Fruit fly (Drosophila melanogaster) whole organism, embryonic: ENCODE results near the gene CG8952.

Experiments used
- Bteb2 ChIP-seq: fragments of 200-800 bp; sonication (Bioruptor generic); optimal IDR thresholded peaks from 2 replicates; lab custom pipeline; 2016; ENCODE audit warnings: missing biosample characterization, missing genetic modification characterization
- CG10209 ChIP-seq: fragments of 200-800 bp; sonication (Bioruptor generic); optimal IDR thresholded peaks from 3 replicates; lab custom pipeline; 2017; ENCODE audit warnings: missing biosample characterization, mild to moderate bottlenecking, missing genetic modification characterization, missing genetic modification reagents
- CG10543 ChIP-seq: fragments of 200-800 bp; sonication (Bioruptor generic); optimal IDR thresholded peaks from 3 replicates; lab custom pipeline; 2017; ENCODE audit warnings: missing biosample characterization, mild to moderate bottlenecking, missing genetic modification characterization, moderate library complexity
- CG12299 ChIP-seq: fragments of 200-800 bp; sonication (Bioruptor generic); optimal IDR thresholded peaks from 2 replicates; lab custom pipeline; 2018; ENCODE audit warnings: missing biosample characterization, mild to moderate bottlenecking, missing genetic modification characterization
- CG13894 ChIP-seq: fragments of 200-800 bp; sonication (Bioruptor generic); optimal IDR thresholded peaks from 3 replicates; lab custom pipeline; 2018; ENCODE audit warnings: missing biosample characterization, mild to moderate bottlenecking, missing genetic modification characterization, moderate library complexity
- CG14965 ChIP-seq: fragments of 200-800 bp; sonication (Bioruptor generic); optimal IDR thresholded peaks from 2 replicates; lab custom pipeline; 2016; ENCODE audit warnings: missing biosample characterization, missing genetic modification characterization, borderline replicate concordance
- CG15514 ChIP-seq: fragments of 200-800 bp; sonication (Bioruptor generic); optimal IDR thresholded peaks from 3 replicates; lab custom pipeline; 2017; ENCODE audit warnings: missing biosample characterization, missing genetic modification characterization, mild to moderate bottlenecking, moderate library complexity, missing genetic modification reagents
- CG17359 ChIP-seq: fragments of 200-800 bp; sonication (Bioruptor generic); optimal IDR thresholded peaks from 3 replicates; lab custom pipeline; 2018; ENCODE audit warnings: missing biosample characterization, mild to moderate bottlenecking, missing genetic modification characterization, moderate library complexity
- CG2120 ChIP-seq: fragments of 200-800 bp; sonication (Bioruptor generic); optimal IDR thresholded peaks from 3 replicates; lab custom pipeline; 2016; ENCODE audit warnings: missing biosample characterization, missing genetic modification characterization
- CG3163 ChIP-seq: fragments of 200-800 bp; sonication (Bioruptor generic); optimal IDR thresholded peaks from 3 replicates; lab custom pipeline; 2016; ENCODE audit warnings: missing biosample characterization, missing genetic modification characterization
- CG3407 ChIP-seq: fragments of 200-800 bp; sonication (Bioruptor generic); optimal IDR thresholded peaks from 2 replicates; lab custom pipeline; 2018; ENCODE audit warnings: missing biosample characterization, mild to moderate bottlenecking, missing genetic modification characterization
- CG3847 ChIP-seq: fragments of 200-800 bp; sonication (Bioruptor generic); IDR thresholded peaks from 2 replicates; pipeline ENCODE4 v1.3.6; 2022; ENCODE audit warnings: missing biosample characterization, missing genetic modification characterization
- CG6683 ChIP-seq: fragments of 200-800 bp; sonication (Bioruptor generic); optimal IDR thresholded peaks from 2 replicates; lab custom pipeline; 2017; ENCODE audit warnings: missing biosample characterization, mild to moderate bottlenecking, missing genetic modification characterization, missing genetic modification reagents
- CG8290 ChIP-seq, 3 experiments: fragments of 200-800 bp; sonication (Bioruptor generic); optimal IDR thresholded peaks; 2 replicates each; lab custom pipeline; 2016 to 2019; ENCODE audit warnings: missing biosample characterization in 3 of 3, missing genetic modification characterization in 3 of 3, mild to moderate bottlenecking in 2 of 3, moderate library complexity in 1 of 3
- CrebB ChIP-seq: fragments of 200-800 bp; sonication (Bioruptor generic); optimal IDR thresholded peaks from 3 replicates; lab custom pipeline; 2018; ENCODE audit warnings: missing biosample characterization, mild to moderate bottlenecking, missing genetic modification characterization
- D19A ChIP-seq: fragments of 200-800 bp; optimal IDR thresholded peaks from 3 replicates; lab custom pipeline; 2019; ENCODE audit warnings: missing biosample characterization, mild to moderate bottlenecking, missing genetic modification characterization, moderate library complexity
- Dad ChIP-seq: fragments of 200-800 bp; sonication (Bioruptor generic); optimal IDR thresholded peaks from 3 replicates; lab custom pipeline; 2016; ENCODE audit warnings: missing biosample characterization, missing genetic modification characterization
- Doc2 ChIP-seq: fragments of 200-800 bp; sonication (Bioruptor generic); IDR thresholded peaks from 2 replicates; pipeline ENCODE4 v1.3.6; 2022; ENCODE audit warnings: missing biosample characterization, missing genetic modification characterization
- HLH3B ChIP-seq: fragments of 200-800 bp; sonication (Bioruptor generic); IDR thresholded peaks from 2 replicates; pipeline ENCODE4 v1.3.6; 2022; ENCODE audit warnings: missing biosample characterization, missing genetic modification characterization
- Hmr ChIP-seq: fragments of 200-800 bp; sonication (Bioruptor generic); optimal IDR thresholded peaks from 3 replicates; lab custom pipeline; 2017; ENCODE audit warnings: mild to moderate bottlenecking, missing biosample characterization, missing genetic modification reagents, missing genetic modification characterization
- Med ChIP-seq: fragments of 200-800 bp; sonication (Bioruptor generic); peaks from one replicate; lab custom pipeline; 2016; ENCODE audit warnings: missing biosample characterization, missing genetic modification characterization, mild to moderate bottlenecking, inconsistent platforms, moderate library complexity
- Meics ChIP-seq: fragments of 200-800 bp; sonication (Bioruptor generic); optimal IDR thresholded peaks from 2 replicates; lab custom pipeline; 2017; ENCODE audit warnings: missing biosample characterization, mild to moderate bottlenecking, missing genetic modification characterization
- Nf-YB ChIP-seq: fragments of 200-800 bp; sonication (Bioruptor generic); optimal IDR thresholded peaks from 3 replicates; lab custom pipeline; 2019; ENCODE audit warnings: missing biosample characterization, mild to moderate bottlenecking, missing genetic modification characterization, moderate library complexity
- Ptx1 ChIP-seq: fragments of 200-800 bp; sonication (Bioruptor generic); IDR thresholded peaks from 2 replicates; pipeline ENCODE4 v1.3.6; 2022; ENCODE audit warnings: missing biosample characterization, missing genetic modification characterization
- TFAM ChIP-seq: fragments of 200-800 bp; sonication (Bioruptor generic); optimal IDR thresholded peaks from 2 replicates; lab custom pipeline; 2017; ENCODE audit warnings: missing biosample characterization, missing genetic modification characterization, inconsistent platforms
- Usf ChIP-seq: fragments of 200-800 bp; sonication (Bioruptor generic); optimal IDR thresholded peaks from 2 replicates; lab custom pipeline; 2017; ENCODE audit warnings: missing genotype, missing biosample characterization, missing genetic modification characterization
- ap ChIP-seq: fragments of 200-800 bp; sonication (Bioruptor generic); IDR thresholded peaks from 2 replicates; pipeline ENCODE4 v1.3.6; 2022; ENCODE audit warnings: missing biosample characterization, missing genetic modification characterization
- ato ChIP-seq: fragments of 200-800 bp; sonication (Bioruptor generic); IDR thresholded peaks from 2 replicates; pipeline ENCODE4 v1.3.6; 2022; ENCODE audit warnings: missing biosample characterization, missing genetic modification characterization; ENCODE audit not compliant: partially characterized antibody
- bigmax ChIP-seq: fragments of 200-800 bp; sonication (Bioruptor generic); optimal IDR thresholded peaks from 2 replicates; lab custom pipeline; 2018; ENCODE audit warnings: missing biosample characterization, mild to moderate bottlenecking, missing genetic modification characterization
- caup ChIP-seq: fragments of 200-800 bp; sonication (Bioruptor generic); optimal IDR thresholded peaks from 3 replicates; lab custom pipeline; 2017; ENCODE audit warnings: missing biosample characterization, mild to moderate bottlenecking, missing genetic modification characterization, moderate library complexity; ENCODE audit not compliant: severe bottlenecking
- cg ChIP-seq: fragments of 200-800 bp; sonication (Bioruptor generic); optimal IDR thresholded peaks from 3 replicates; lab custom pipeline; 2019; ENCODE audit warnings: missing biosample characterization, mild to moderate bottlenecking, missing genetic modification characterization, moderate library complexity
- chinmo ChIP-seq: fragments of 200-800 bp; sonication (Bioruptor generic); IDR thresholded peaks from 4 replicates; pipeline ENCODE4 v1.3.6; 2022; ENCODE audit warnings: missing biosample characterization, missing genetic modification characterization; ENCODE audit not compliant: partially characterized antibody
- chm ChIP-seq: fragments of 200-800 bp; sonication (Bioruptor generic); IDR thresholded peaks from 2 replicates; pipeline ENCODE4 v1.3.6; 2022; ENCODE audit warnings: missing biosample characterization, missing genetic modification characterization
- gfzf ChIP-seq: fragments of 200-800 bp; sonication (Bioruptor generic); optimal IDR thresholded peaks from 2 replicates; lab custom pipeline; 2016; ENCODE audit warnings: missing biosample characterization, mild to moderate bottlenecking, missing genetic modification characterization, moderate library complexity
- hb ChIP-seq: fragments of 200-800 bp; sonication (Bioruptor generic); IDR thresholded peaks from 3 replicates; pipeline ENCODE4 v1.3.6; 2022; ENCODE audit warnings: missing biosample characterization, missing genetic modification characterization; ENCODE audit not compliant: partially characterized antibody
- mirr ChIP-seq: fragments of 200-800 bp; sonication (Bioruptor generic); optimal IDR thresholded peaks from 3 replicates; lab custom pipeline; 2018; ENCODE audit warnings: missing biosample characterization, mild to moderate bottlenecking, missing genetic modification characterization
- nerfin-2 ChIP-seq: fragments of 200-800 bp; sonication (Bioruptor generic); IDR thresholded peaks from 2 replicates; pipeline ENCODE4 v1.3.6; 2022; ENCODE audit warnings: missing biosample characterization, missing genetic modification characterization; ENCODE audit not compliant: partially characterized antibody
- org-1 ChIP-seq: fragments of 200-800 bp; sonication (Bioruptor generic); optimal IDR thresholded peaks from 2 replicates; lab custom pipeline; 2017; ENCODE audit warnings: missing biosample characterization, missing genetic modification characterization
- pho ChIP-seq: fragments of 200-800 bp; sonication (Bioruptor generic); optimal IDR thresholded peaks from 2 replicates; lab custom pipeline; 2016; ENCODE audit warnings: missing biosample characterization, missing genetic modification characterization
- sd ChIP-seq: fragments of 200-800 bp; sonication (Bioruptor generic); optimal IDR thresholded peaks from 3 replicates; lab custom pipeline; 2018; ENCODE audit warnings: missing biosample characterization, mild to moderate bottlenecking, missing genetic modification characterization, moderate library complexity
- sens-2 ChIP-seq: fragments of 200-800 bp; sonication (Bioruptor generic); IDR thresholded peaks from 2 replicates; pipeline ENCODE4 v1.3.6; 2022; ENCODE audit warnings: missing biosample characterization, missing genetic modification characterization
- stwl ChIP-seq: fragments of 200-800 bp; sonication (Bioruptor generic); optimal IDR thresholded peaks from 3 replicates; lab custom pipeline; 2018; ENCODE audit warnings: missing biosample characterization, mild to moderate bottlenecking, missing genetic modification characterization, moderate library complexity
- unc-4 ChIP-seq: fragments of 200-800 bp; sonication (Bioruptor generic); IDR thresholded peaks from 2 replicates; pipeline ENCODE4 v1.3.6; 2022; ENCODE audit warnings: missing biosample characterization, missing genetic modification characterization; ENCODE audit not compliant: partially characterized antibody
- unpg ChIP-seq: fragments of 200-800 bp; sonication (Bioruptor generic); optimal IDR thresholded peaks from 3 replicates; lab custom pipeline; 2018; ENCODE audit warnings: missing biosample characterization, mild to moderate bottlenecking, missing genetic modification characterization, moderate library complexity
- vnd ChIP-seq: fragments of 200-800 bp; sonication (Bioruptor generic); IDR thresholded peaks from 3 replicates; pipeline ENCODE4 v1.3.6; 2022; ENCODE audit warnings: missing biosample characterization, missing genetic modification characterization; ENCODE audit not compliant: partially characterized antibody
- zen2 ChIP-seq: fragments of 200-800 bp; sonication (Bioruptor generic); IDR thresholded peaks from 3 replicates; pipeline ENCODE4 v1.3.6; 2022; ENCODE audit warnings: missing biosample characterization, missing genetic modification characterization; ENCODE audit not compliant: partially characterized antibody
- zfh1 ChIP-seq: fragments of 200-800 bp; sonication (Bioruptor generic); IDR thresholded peaks from 3 replicates; pipeline ENCODE4 v1.3.6; 2022; ENCODE audit warnings: missing biosample characterization, missing genetic modification characterization

CG8952 gene

DNA sequence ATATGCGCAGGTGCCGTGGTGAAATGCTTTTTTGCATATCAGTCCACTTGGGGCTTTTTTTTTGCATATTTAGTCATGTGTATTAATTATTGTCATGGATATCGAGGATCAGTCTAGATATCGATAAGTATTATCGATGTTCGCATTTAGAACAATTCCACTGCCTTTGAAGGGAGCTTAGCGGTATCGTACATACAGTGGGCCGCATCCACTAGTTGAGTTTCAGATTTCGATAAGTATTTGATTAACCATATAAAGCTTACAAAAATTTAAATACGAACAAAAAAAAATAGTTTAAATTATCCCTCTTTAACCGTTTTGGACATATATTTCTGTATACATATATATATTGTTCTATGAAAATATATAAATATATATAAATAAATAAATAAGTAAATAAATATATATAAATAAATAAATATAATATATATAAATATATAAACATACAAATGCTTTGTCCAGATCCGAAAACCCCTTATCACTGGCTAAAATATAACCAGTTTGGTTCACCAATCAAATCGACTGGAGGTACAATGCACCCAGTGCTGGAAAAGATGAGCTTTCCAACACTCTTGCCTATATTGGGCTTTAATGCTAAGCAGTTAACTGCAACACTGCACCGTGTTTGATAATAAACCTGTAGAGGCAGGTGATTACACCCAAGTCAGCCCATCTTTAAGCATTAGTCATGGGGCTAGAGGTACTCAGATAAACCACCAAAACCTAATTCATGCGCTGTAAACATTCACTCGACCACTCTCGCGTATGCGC, 36.8 kb upstream of the CG8952 start (continued):
- TF ChIP-seq CG10543 (GFP tag; lab: Kevin White, UChicago) = no peak
- 0 out of 3 replicates have a peak, but pooled peaks have one; percentile 24 for TF ChIP-seq zfh1
- TF ChIP-seq TFAM (GFP tag; lab: Kevin White, UChicago) = no peak
- TF ChIP-seq org-1 = no peak
- peak; percentile 70; the same call in 2 of the 3 replicates for TF ChIP-seq hb (GFP tag; lab: Robert Waterston, UW)
- no peak for TF ChIP-seq Doc2 (GFP tag; lab: Robert Waterston, UW)
- no peak for TF ChIP-seq CG6683 (GFP tag; lab: Kevin White, UChicago)
- peak; percentile 52 for TF ChIP-seq Meics (GFP tag; lab: Kevin White, UChicago)
- TF ChIP-seq caup (GFP tag; lab: Kevin White, UChicago) = no peak
- TF ChIP-seq CrebB (tag; lab: Kevin White, UChicago) = no peak
- no peak for TF ChIP-seq cg
- TF ChIP-seq zen2 (GFP tag; lab: Robert Waterston, UW) = peak; percentile 69
- peak; percentile 59; the same call in 2 of the 3 replicates for TF ChIP-seq vnd (GFP tag; lab: Robert Waterston, UW)
- TF ChIP-seq Hmr = peak; percentile 58
- TF ChIP-seq Bteb2 (GFP tag; lab: Kevin White, UChicago) = no peak
- no peak for TF ChIP-seq CG3847 (GFP tag; lab: Robert Waterston, UW)
- TF ChIP-seq mirr (GFP tag; lab: Kevin White, UChicago) = no peak
- peak; percentile 59 for TF ChIP-seq Med (GFP tag; lab: Kevin White, UChicago)
- TF ChIP-seq CG8290 (GFP tag; optimal IDR thresholded peaks at IDR 0.05; lab: Kevin White, UChicago) = peak; percentile 69
- peak in 1 of 2 experiments; percentile 65 for TF ChIP-seq CG8290 (tag; optimal IDR thresholded peaks at IDR 0.05; lab: Kevin White, UChicago)
- TF ChIP-seq Ptx1 (GFP tag; lab: Robert Waterston, UW) = peak; percentile 39
- TF ChIP-seq unpg (GFP tag; lab: Kevin White, UChicago) = peak; percentile 24
- TF ChIP-seq chm = no peak
- TF ChIP-seq CG17359 (tag; lab: Kevin White, UChicago) = no peak
- TF ChIP-seq HLH3B (GFP tag; lab: Robert Waterston, UW) = no peak
- TF ChIP-seq sd = peak; percentile 30
- peak; percentile 75 for TF ChIP-seq Nf-YB
- TF ChIP-seq Dad (GFP tag; lab: Kevin White, UChicago) = no peak
- peak; percentile 31 for TF ChIP-seq CG2120
- TF ChIP-seq Usf (GFP tag; lab: Kevin White, UChicago) = no peak
- TF ChIP-seq ato (GFP tag; lab: Robert Waterston, UW) = peak; percentile 55
- no peak for TF ChIP-seq sens-2 (GFP tag; lab: Robert Waterston, UW)
- TF ChIP-seq pho = no peak
- TF ChIP-seq CG13894 = peak; percentile 46
- peak; percentile 73 for TF ChIP-seq unc-4 (GFP tag; lab: Robert Waterston, UW)
- no peak for TF ChIP-seq CG3407 (GFP tag; lab: Kevin White, UChicago)
- peak; percentile 47 for TF ChIP-seq CG15514 (GFP tag; lab: Kevin White, UChicago)
- no peak for TF ChIP-seq bigmax (GFP tag; lab: Kevin White, UChicago)
- no peak for TF ChIP-seq CG3163 (GFP tag; lab: Kevin White, UChicago)
- TF ChIP-seq gfzf (GFP tag; lab: Kevin White, UChicago) = peak; percentile 38
- no peak for TF ChIP-seq ap (GFP tag; lab: Robert Waterston, UW)
- peak; percentile 42 for TF ChIP-seq stwl
- peak; percentile 53; the same call in 1 of the 2 replicates for TF ChIP-seq nerfin-2 (GFP tag; lab: Robert Waterston, UW)
- no peak for TF ChIP-seq CG12299 (tag; lab: Kevin White, UChicago)
- TF ChIP-seq CG14965 (GFP tag; lab: Kevin White, UChicago) = no peak
- peak; percentile 65; the same call in 2 of the 4 replicates for TF ChIP-seq chinmo (GFP tag; lab: Robert Waterston, UW)
- TF ChIP-seq D19A (tag; lab: Kevin White, UChicago) = peak; percentile 30
- peak; percentile 5 for TF ChIP-seq CG10209 (GFP tag; lab: Kevin White, UChicago)
